Worm (Caenorhabditis elegans): ENCODE measurements around the gene C45B2.6.
A peak's percentile ranks its signal among the peaks of the same experiment; 100 is the strongest.

The C45B2.6 gene

DNA sequence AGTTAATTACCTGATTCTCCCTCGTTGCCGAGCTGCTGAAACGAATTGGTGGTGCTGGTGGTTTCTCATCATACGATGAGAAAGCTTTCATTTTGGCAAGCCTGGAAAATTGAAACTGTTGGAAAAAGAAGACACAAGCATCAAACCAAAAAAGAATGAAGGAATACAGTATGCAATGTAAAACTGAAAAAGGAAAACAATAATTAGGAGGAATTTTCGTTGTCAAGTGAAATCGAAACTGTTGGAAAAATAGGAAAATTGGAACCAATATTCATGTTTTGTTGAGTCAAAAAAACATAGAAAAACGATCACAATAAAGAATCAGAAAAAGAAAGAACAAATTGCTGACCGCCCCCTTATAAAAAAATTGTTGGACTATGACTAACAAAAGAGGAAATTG lies 4.2 kb upstream of the C45B2.6 start, which contains the start of gene pak-1:
TSS of gene pak-1 (minus strand) at position 101 of the 400 bp plus-strand sequence.
- TF ChIP-seq C38D4.7 (GFP tag; optimal IDR thresholded peaks at IDR 0.05) (no peak), ama-1 (optimal IDR thresholded peaks at IDR 0.05) (no peak), nhr-232 (tag; optimal IDR thresholded peaks at IDR 0.05) (no peak), unc-3 (GFP tag; conservative IDR thresholded peaks at IDR 0.05) (no peak), unc-3 (tag; optimal IDR thresholded peaks at IDR 0.05) (no peak), sox-2 (GFP tag; IDR thresholded peaks at IDR 0.05) (no peak), hlh-13 (GFP tag; optimal IDR thresholded peaks at IDR 0.05) (no peak), ceh-14 (tag; optimal IDR thresholded peaks at IDR 0.05) (no peak), elt-2 (tag; optimal IDR thresholded peaks at IDR 0.05) (no peak), fkh-6 (tag; optimal IDR thresholded peaks at IDR 0.05) (no peak), hlh-30 (tag; optimal IDR thresholded peaks at IDR 0.05; ENCODE audit: insufficient read depth) (no peak), ahr-1 (tag; optimal IDR thresholded peaks at IDR 0.05) (no peak), pha-2 (tag; optimal IDR thresholded peaks at IDR 0.05) (no peak), fkh-10 (GFP tag; optimal IDR thresholded peaks at IDR 0.05) (no peak), ceh-34 (tag; optimal IDR thresholded peaks at IDR 0.05) (no peak), madf-2 (tag; optimal IDR thresholded peaks at IDR 0.05) (no peak), dmd-4 (tag; optimal IDR thresholded peaks at IDR 0.05; ENCODE audit: borderline replicate concordance) (no peak), che-1 (tag; optimal IDR thresholded peaks at IDR 0.05) (no peak)

DNA sequence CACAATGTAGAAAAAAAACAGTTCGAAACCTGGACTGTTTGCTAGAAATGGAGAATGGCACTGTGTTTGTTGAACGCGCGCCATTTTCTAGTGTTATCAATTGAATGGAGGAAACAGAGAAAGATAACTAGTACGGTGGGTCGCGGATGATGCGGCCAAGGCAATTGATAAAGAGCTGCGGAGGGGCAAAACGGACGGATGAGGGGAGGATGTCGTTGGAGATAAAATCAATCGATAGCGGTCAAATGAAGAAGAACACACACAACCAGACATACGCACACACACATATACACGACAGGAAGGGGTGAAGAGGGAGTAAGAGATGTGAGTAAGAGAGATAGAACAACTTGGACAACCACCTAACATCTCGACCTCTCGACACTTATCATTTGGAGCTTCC lies 2.6 kb upstream of the C45B2.6 start:
- no peak for TF ChIP-seq unc-86 (tag; optimal IDR thresholded peaks at IDR 0.05)
- TF ChIP-seq dve-1 (tag; optimal IDR thresholded peaks at IDR 0.05) = no peak
- TF ChIP-seq hlh-15 (tag; optimal IDR thresholded peaks at IDR 0.05) = no peak
- peak; percentile 76 for TF ChIP-seq elt-2 (tag; optimal IDR thresholded peaks at IDR 0.05)
- TF ChIP-seq rnt-1 (tag; optimal IDR thresholded peaks at IDR 0.05) = peak; percentile 5
- TF ChIP-seq pqm-1 (tag; optimal IDR thresholded peaks at IDR 0.05) = no peak
- no peak for TF ChIP-seq syd-9 (tag; optimal IDR thresholded peaks at IDR 0.05)
- no peak for TF ChIP-seq npax-4 (tag; optimal IDR thresholded peaks at IDR 0.05)

DNA sequence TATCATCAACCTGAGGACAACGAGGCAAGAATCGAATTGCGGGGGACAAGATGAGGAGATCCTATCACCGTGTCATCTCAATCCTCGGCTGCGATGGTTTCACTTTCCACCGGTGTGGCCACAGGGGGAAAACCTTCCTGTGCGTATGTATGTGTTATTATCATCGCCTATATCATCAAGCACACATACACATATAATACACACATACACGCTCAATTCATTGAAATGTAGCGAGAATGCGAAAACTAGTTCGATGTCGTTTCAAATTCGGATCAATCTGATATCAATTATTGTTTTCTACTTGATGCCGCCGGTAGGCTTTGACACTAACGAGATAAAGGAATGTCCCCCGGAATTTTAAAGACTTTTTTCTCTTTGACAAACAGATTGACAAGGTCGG lies 1.8 kb upstream of the C45B2.6 start:
- no peak for TF ChIP-seq hlh-30 (tag; optimal IDR thresholded peaks at IDR 0.05; ENCODE audit: insufficient read depth)
- TF ChIP-seq lin-11 (tag; optimal IDR thresholded peaks at IDR 0.05) = no peak
- no peak for TF ChIP-seq madf-2 (tag; optimal IDR thresholded peaks at IDR 0.05)
- no peak for TF ChIP-seq pag-3 (tag; optimal IDR thresholded peaks at IDR 0.05; ENCODE audit: borderline replicate concordance)
- no peak for TF ChIP-seq sdc-2 (tag; optimal IDR thresholded peaks at IDR 0.05)
- TF ChIP-seq ceh-45 (GFP tag; IDR thresholded peaks at IDR 0.05) = no peak
- TF ChIP-seq nfya-1 (tag; optimal IDR thresholded peaks at IDR 0.05) = no peak
- TF ChIP-seq ceh-34 (tag; optimal IDR thresholded peaks at IDR 0.05) = no peak
- TF ChIP-seq ceh-22 (tag; optimal IDR thresholded peaks at IDR 0.05) = no peak
- TF ChIP-seq ceh-14 (tag; optimal IDR thresholded peaks at IDR 0.05) = no peak
- TF ChIP-seq ceh-48 (tag; optimal IDR thresholded peaks at IDR 0.05) = no peak
- TF ChIP-seq ceh-19 (GFP tag; optimal IDR thresholded peaks at IDR 0.05) = no peak
- no peak for TF ChIP-seq sox-4 (tag; optimal IDR thresholded peaks at IDR 0.05)
- no peak for TF ChIP-seq ets-4 (tag; optimal IDR thresholded peaks at IDR 0.05)

DNA sequence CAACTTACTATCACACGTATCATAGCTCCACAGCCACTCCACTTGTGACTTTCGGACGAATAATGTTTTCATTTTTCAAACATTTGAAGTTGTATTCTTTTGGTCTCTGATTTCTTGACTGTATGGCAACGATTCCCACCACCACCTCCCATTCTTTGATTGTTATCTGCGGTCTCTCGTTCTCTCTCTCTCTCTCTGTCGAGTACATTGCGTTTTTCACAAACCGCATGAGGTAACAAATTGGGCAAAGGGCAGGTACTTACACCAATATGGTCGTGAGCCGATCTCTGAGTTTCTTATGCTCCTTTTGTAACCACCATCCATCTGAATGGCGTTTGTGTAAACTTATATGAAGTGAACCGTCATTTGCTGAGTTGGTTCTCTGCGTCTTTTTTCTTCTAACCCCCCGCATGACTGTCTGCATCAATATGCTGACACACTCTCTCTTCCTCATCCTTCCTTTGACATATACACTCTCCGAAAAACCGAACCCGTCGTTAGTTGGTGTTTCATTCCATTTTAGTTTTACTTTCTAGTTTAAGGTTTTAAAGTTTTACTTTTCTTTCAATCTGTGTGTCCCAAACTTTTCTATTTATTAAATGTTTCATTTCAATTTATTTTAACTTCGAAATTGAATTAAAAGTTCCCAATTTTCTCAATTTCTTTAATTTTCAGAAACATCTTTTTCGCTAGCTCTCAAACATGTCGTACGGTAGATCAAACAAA lies 5.1 kb downstream of the C45B2.6 start, which contains the start of gene gln-1:
TSS of gene gln-1 (plus strand) at position 676 of the 726 bp plus-strand sequence.
- no peak for TF ChIP-seq K09A11.1 (tag; optimal IDR thresholded peaks at IDR 0.05; ENCODE audit: insufficient read depth)
- no peak for TF ChIP-seq ztf-16 (tag; optimal IDR thresholded peaks at IDR 0.05)
- TF ChIP-seq ref-2 (tag; optimal IDR thresholded peaks at IDR 0.05) = peak; percentile 5
- peak; percentile 64 for TF ChIP-seq rnt-1 (tag; optimal IDR thresholded peaks at IDR 0.05)
